Worm (Caenorhabditis elegans): ENCODE measurements around the gene Y43F8C.3.

The Y43F8C.3 gene

ce11 chrV:19622440-19622914 lies at the start of gene Y43F8C.3:
Y43F8C.3 (minus strand) TSS chrV:19622626.
- TF ChIP-seq aptf-3 (GFP tag; IDR thresholded peaks at IDR 0.05): no peak
- 0 out of 2 replicates have a peak, but pooled peaks have one; percentile 24 for TF ChIP-seq nhr-120 (GFP tag; IDR thresholded peaks at IDR 0.05)
- no peak for TF ChIP-seq madf-10 (tag; optimal IDR thresholded peaks at IDR 0.05)
- TF ChIP-seq nhr-80 (tag; optimal IDR thresholded peaks at IDR 0.05): peak; percentile 28
- TF ChIP-seq gei-17 (GFP tag; optimal IDR thresholded peaks at IDR 0.05): peak; percentile 46
- TF ChIP-seq ztf-22 (GFP tag; optimal IDR thresholded peaks at IDR 0.05): no peak
- no peak for TF ChIP-seq egl-44 (GFP tag; IDR thresholded peaks at IDR 0.05)
- TF ChIP-seq lin-35 (GFP tag; optimal IDR thresholded peaks at IDR 0.05): peak in 1 of 3 experiments; percentile 20
- no peak for TF ChIP-seq cebp-2 (GFP tag; IDR thresholded peaks at IDR 0.05)
- TF ChIP-seq ets-4 (GFP tag; optimal IDR thresholded peaks at IDR 0.05): peak; percentile 4
- TF ChIP-seq athp-1 (tag; optimal IDR thresholded peaks at IDR 0.05): peak; percentile 13
- TF ChIP-seq zfh-2 (GFP tag; conservative IDR thresholded peaks at IDR 0.05): peak; percentile 99
- TF ChIP-seq let-607 (tag; optimal IDR thresholded peaks at IDR 0.05): no peak
- TF ChIP-seq ceh-27 (GFP tag; optimal IDR thresholded peaks at IDR 0.05): peak; percentile 84
- peak; percentile 27 for TF ChIP-seq attf-5 (GFP tag; optimal IDR thresholded peaks at IDR 0.05)
- no peak for TF ChIP-seq Y95B8A.8 (GFP tag; IDR thresholded peaks at IDR 0.05)
- no peak for TF ChIP-seq die-1 (tag; optimal IDR thresholded peaks at IDR 0.05)
- TF ChIP-seq madf-3 (GFP tag; IDR thresholded peaks at IDR 0.05): no peak
- TF ChIP-seq sptf-2 (GFP tag; optimal IDR thresholded peaks at IDR 0.05): peak; percentile 39
- no peak for TF ChIP-seq unc-130 (GFP tag; optimal IDR thresholded peaks at IDR 0.05)
- TF ChIP-seq nfya-1 (tag; optimal IDR thresholded peaks at IDR 0.05; ENCODE audit: borderline replicate concordance, insufficient read depth): no peak
- TF ChIP-seq dpl-1 (GFP tag; optimal IDR thresholded peaks at IDR 0.05): no peak
- TF ChIP-seq nfyb-1 (GFP tag; IDR thresholded peaks at IDR 0.05): peak; percentile 66; the same call in 1 of the 2 replicates
- TF ChIP-seq K12H6.12 (tag; optimal IDR thresholded peaks at IDR 0.05): peak; percentile 77
- no peak for TF ChIP-seq B0261.1 (tag; optimal IDR thresholded peaks at IDR 0.05)
- TF ChIP-seq lin-26 (GFP tag; IDR thresholded peaks at IDR 0.05): no peak
- TF ChIP-seq hrde-1 (tag; optimal IDR thresholded peaks at IDR 0.05; ENCODE audit: borderline replicate concordance): no peak
- peak; percentile 31 for TF ChIP-seq chd-7 (tag; optimal IDR thresholded peaks at IDR 0.05)
- peak; percentile 47; the same call in 1 of the 2 replicates for TF ChIP-seq K11D2.4 (GFP tag; IDR thresholded peaks at IDR 0.05)
- TF ChIP-seq attf-6 (GFP tag; IDR thresholded peaks at IDR 0.05): no peak
- 0 out of 2 replicates have a peak, but pooled peaks have one; percentile 32 for TF ChIP-seq pbrm-1 (GFP tag; IDR thresholded peaks at IDR 0.05)
- no peak for TF ChIP-seq lsl-1 (GFP tag; optimal IDR thresholded peaks at IDR 0.05)
- TF ChIP-seq F52B5.7 (tag; optimal IDR thresholded peaks at IDR 0.05): no peak
- TF ChIP-seq Y56A3A.18 (GFP tag; IDR thresholded peaks at IDR 0.05): 0 out of 2 replicates have a peak, but pooled peaks have one; percentile 60
- no peak for TF ChIP-seq pha-4 (tag; optimal IDR thresholded peaks at IDR 0.05)
- TF ChIP-seq atf-7 (tag; optimal IDR thresholded peaks at IDR 0.05): peak; percentile 28
- TF ChIP-seq rcor-1 (GFP tag; IDR thresholded peaks at IDR 0.05): 0 out of 2 replicates have a peak, but pooled peaks have one; percentile 38
- TF ChIP-seq ceh-100 (GFP tag; IDR thresholded peaks at IDR 0.05): no peak
- no peak for TF ChIP-seq F22D6.2 (tag; optimal IDR thresholded peaks at IDR 0.05)
- no peak for TF ChIP-seq tlf-1 (GFP tag; optimal IDR thresholded peaks at IDR 0.05)
- TF ChIP-seq ztf-25 (GFP tag; IDR thresholded peaks at IDR 0.05): no peak
- no peak for TF ChIP-seq ccch-3 (GFP tag; optimal IDR thresholded peaks at IDR 0.05)
- no peak for TF ChIP-seq ztf-28 (GFP tag; IDR thresholded peaks at IDR 0.05)
- TF ChIP-seq ztf-6 (GFP tag; IDR thresholded peaks at IDR 0.05): no peak
- TF ChIP-seq ceh-79 (tag; optimal IDR thresholded peaks at IDR 0.05): no peak
- TF ChIP-seq nfya-2 (GFP tag; IDR thresholded peaks at IDR 0.05): no peak
- TF ChIP-seq ztf-3 (GFP tag; optimal IDR thresholded peaks at IDR 0.05): no peak
- TF ChIP-seq dox-1 (GFP tag; IDR thresholded peaks at IDR 0.05): peak; percentile 86
- TF ChIP-seq ZK185.1 (tag; optimal IDR thresholded peaks at IDR 0.05; ENCODE audit: poor library complexity, severe bottlenecking): no peak
